Worm (Caenorhabditis elegans): Measurements from ENCODE around the gene K05F1.14.

DNA sequence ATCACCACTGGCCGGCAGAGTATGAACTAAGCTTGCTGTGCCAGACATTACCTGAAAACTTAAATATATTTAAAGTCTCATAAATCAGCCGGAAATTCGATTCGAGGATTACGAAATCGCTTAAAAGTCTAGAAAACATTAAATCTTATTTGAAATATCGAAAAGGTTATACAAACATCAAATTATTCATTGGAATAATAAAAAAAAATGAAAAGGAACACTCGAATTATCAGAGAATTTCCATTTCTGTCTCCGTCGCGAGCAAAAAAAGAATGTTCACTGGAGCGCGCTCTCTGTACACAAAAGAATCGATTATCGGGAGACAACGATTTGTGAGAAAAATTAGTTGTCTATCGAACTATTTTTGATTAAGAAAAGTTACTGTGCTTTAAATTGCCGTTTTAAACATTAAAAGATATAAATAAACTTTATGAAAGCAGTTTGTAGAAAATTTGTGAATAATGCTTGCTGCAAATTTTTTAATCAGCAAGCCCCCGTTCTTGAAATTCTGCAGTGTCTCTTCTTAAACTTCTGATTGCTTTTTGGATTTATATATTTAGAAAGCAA, 43.8 kb upstream of the K05F1.14 start, which contains the start of gene fzo-1:
- TF ChIP-seq mdl-1 (tag; optimal IDR thresholded peaks at IDR 0.05), result no peak
- peak; percentile 61 for TF ChIP-seq tbx-2 (tag; optimal IDR thresholded peaks at IDR 0.05)
- TF ChIP-seq lsy-2 (tag; optimal IDR thresholded peaks at IDR 0.05), result peak in 1 of 2 experiments; percentile 66
- TF ChIP-seq ceh-82 (tag; optimal IDR thresholded peaks at IDR 0.05), result no peak
- TF ChIP-seq fkh-10 (GFP tag; optimal IDR thresholded peaks at IDR 0.05), result no peak
- peak; percentile 74 for TF ChIP-seq nhr-71 (tag; optimal IDR thresholded peaks at IDR 0.05)
- no peak for TF ChIP-seq mab-9 (GFP tag; IDR thresholded peaks at IDR 0.05)
- TF ChIP-seq ama-1 (optimal IDR thresholded peaks at IDR 0.05), result no peak
- peak; percentile 45 for TF ChIP-seq swsn-7 (tag; optimal IDR thresholded peaks at IDR 0.05)
- TF ChIP-seq fkh-8 (tag; optimal IDR thresholded peaks at IDR 0.05), result peak; percentile 52
- no peak for TF ChIP-seq pag-3 (tag; optimal IDR thresholded peaks at IDR 0.05; ENCODE audit: borderline replicate concordance, insufficient read depth)
- no peak for TF ChIP-seq elt-3 (tag; optimal IDR thresholded peaks at IDR 0.05)
- peak in 1 of 2 experiments; percentile 64 for TF ChIP-seq ztf-11 (tag; optimal IDR thresholded peaks at IDR 0.05)
- TF ChIP-seq skn-1 (tag; optimal IDR thresholded peaks at IDR 0.05), result peak; percentile 27

Data from whole organism, L1 larva.